Worm (Caenorhabditis elegans) whole organism, L3 larva: ENCODE data around the gene T24H10.5.

Experiments used
- R02D3.7 ChIP-seq: fragments of 150-350 bp; optimal IDR thresholded peaks from 2 replicates; lab custom pipeline; 2014; ENCODE audit warnings: missing biosample characterization, missing genetic modification characterization
- ceh-9 ChIP-seq: sonication (generic microtip); optimal IDR thresholded peaks from 2 replicates; lab custom pipeline; 2018; ENCODE audit warnings: missing biosample characterization, missing genetic modification characterization
- hmg-11 ChIP-seq: sonication (generic microtip); optimal IDR thresholded peaks from 2 replicates; lab custom pipeline; 2016; ENCODE audit warnings: missing genetic modification characterization, missing compliant biosample characterization
- lin-15B ChIP-seq: fragments of 150-350 bp; optimal IDR thresholded peaks from 2 replicates; lab custom pipeline; 2014; ENCODE audit warnings: missing biosample characterization, missing genetic modification characterization
- nhr-28 ChIP-seq: fragments of 150-350 bp; optimal IDR thresholded peaks from 2 replicates; lab custom pipeline; 2014; ENCODE audit warnings: missing biosample characterization, missing genetic modification characterization
- sea-2 ChIP-seq: fragments of 150-350 bp; sonication (generic microtip); optimal IDR thresholded peaks from 4 replicates; lab custom pipeline; 2014; ENCODE audit warnings: missing biosample characterization, missing genetic modification reagents, missing genetic modification characterization
- skn-1 ChIP-seq: fragments of 150-350 bp; optimal IDR thresholded peaks from 2 replicates; lab custom pipeline; 2014; ENCODE audit warnings: missing biosample characterization, missing genetic modification characterization
- snpc-4 ChIP-seq: fragments of 150-350 bp; optimal IDR thresholded peaks from 2 replicates; lab custom pipeline; 2014; ENCODE audit warnings: missing biosample characterization, missing genetic modification characterization
- unc-62 ChIP-seq: fragments of 150-350 bp; sonication (generic microtip); optimal IDR thresholded peaks from 4 replicates; lab custom pipeline; 2014; ENCODE audit warnings: missing biosample characterization, missing genetic modification reagents, missing genetic modification characterization

DNA sequence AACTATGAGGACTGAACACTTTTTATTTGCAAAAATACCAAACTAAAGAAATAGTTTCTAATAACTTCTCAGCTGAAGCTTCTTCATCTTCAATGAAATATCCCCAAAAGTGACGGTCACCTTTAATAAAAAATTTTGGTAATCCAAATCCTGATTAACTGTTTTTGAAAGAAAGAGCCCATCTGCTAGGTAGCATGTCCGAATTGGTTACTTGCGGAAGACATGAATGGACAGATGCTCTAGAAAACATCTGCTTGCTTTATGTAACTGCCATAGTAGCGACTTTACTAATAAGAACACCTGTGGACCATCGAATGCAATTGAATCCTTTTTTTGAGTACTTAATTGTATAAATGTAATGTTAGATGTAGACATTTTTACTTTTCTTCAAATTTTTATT lies 41.9 kb upstream of the T24H10.5 start:
- no peak for TF ChIP-seq ceh-9 (tag; lab: Kevin White, UChicago)
- no peak for TF ChIP-seq snpc-4 (tag; lab: Kevin White, UChicago)
- TF ChIP-seq R02D3.7: no peak
- TF ChIP-seq hmg-11 (tag; lab: Kevin White, UChicago): no peak
- no peak for TF ChIP-seq sea-2 (GFP tag; lab: Kevin White, UChicago)
- TF ChIP-seq nhr-28 (tag; lab: Kevin White, UChicago): no peak
- TF ChIP-seq skn-1 (tag; lab: Kevin White, UChicago): no peak
- TF ChIP-seq unc-62 (GFP tag; lab: Kevin White, UChicago): no peak
- no peak for TF ChIP-seq lin-15B (tag; lab: Kevin White, UChicago)
